Fruit fly (Drosophila melanogaster) Kc167 (cell line): ENCODE results near the gene dbe.

Source experiments
- Myc ChIP-seq: fragments of >200 bp; optimal IDR thresholded peaks from 2 replicates; lab custom pipeline; 2017; ENCODE audit warnings: missing external identifiers
- h ChIP-seq: fragments of >200 bp; optimal IDR thresholded peaks from 3 replicates; lab custom pipeline; 2018; ENCODE audit warnings: missing external identifiers
- insv ChIP-seq: fragments of >200 bp; optimal IDR thresholded peaks from 3 replicates; lab custom pipeline; 2018; ENCODE audit warnings: missing external identifiers
- psq ChIP-seq: fragments of >200 bp; optimal IDR thresholded peaks from 2 replicates; lab custom pipeline; 2017; ENCODE audit warnings: missing external identifiers
- ttk ChIP-seq: sonication (Bioruptor generic); optimal IDR thresholded peaks from 2 replicates; lab custom pipeline; 2017; ENCODE audit warnings: missing external identifiers

dm6 chr2L:892461-892860, 22.8 kb upstream of the dbe start:
- no peak for TF ChIP-seq insv
- TF ChIP-seq ttk: no peak
- TF ChIP-seq h (lab: Kevin White, UChicago): no peak
- no peak for TF ChIP-seq Myc (lab: Kevin White, UChicago)
- TF ChIP-seq psq (lab: Kevin White, UChicago): no peak
